Fruit fly (Drosophila melanogaster): ENCODE results near the gene CG8475.

- TF ChIP-seq usp (GFP tag; optimal IDR thresholded peaks at IDR 0.05) (no peak), EcR (GFP tag; optimal IDR thresholded peaks at IDR 0.05) (no peak), pan (optimal IDR thresholded peaks at IDR 0.05) (no peak), psq (optimal IDR thresholded peaks at IDR 0.05) (no peak)
Measured at dm6 chr2L:8209362-8209761, 12.6 kb upstream of the CG8475 start.

All from whole organism.